Fruit fly (Drosophila melanogaster): Measurements from ENCODE around the gene cv.

The cv gene

dm6 chrX:5671537-5672029 lies 18.2 kb upstream of the cv start, which contains the start of gene Rab18 (continued):
- TF ChIP-seq TFAM (GFP tag; optimal IDR thresholded peaks at IDR 0.05) (no peak), NfI (GFP tag; optimal IDR thresholded peaks at IDR 0.05) (peak; percentile 28), p53 (GFP tag; optimal IDR thresholded peaks at IDR 0.05) (no peak), CG17186 (GFP tag; optimal IDR thresholded peaks at IDR 0.05) (no peak), crp (GFP tag; optimal IDR thresholded peaks at IDR 0.05) (no peak), BEAF-32 (GFP tag; optimal IDR thresholded peaks at IDR 0.05) (peak; percentile 68), unpg (GFP tag; optimal IDR thresholded peaks at IDR 0.05) (no peak), Pdp1 (GFP tag; optimal IDR thresholded peaks at IDR 0.05) (peak; percentile 30 to 64), CG15601 (tag; optimal IDR thresholded peaks at IDR 0.05) (no peak), Dek (tag; optimal IDR thresholded peaks at IDR 0.05) (no peak), disco-r (GFP tag; optimal IDR thresholded peaks at IDR 0.05) (no peak), CG8478 (optimal IDR thresholded peaks at IDR 0.05) (no peak), CG33213 (GFP tag; optimal IDR thresholded peaks at IDR 0.05) (peak; percentile 38), nom (GFP tag; optimal IDR thresholded peaks at IDR 0.05) (peak; percentile 79), Hey (tag; optimal IDR thresholded peaks at IDR 0.05) (no peak), Dad (GFP tag; optimal IDR thresholded peaks at IDR 0.05) (peak; percentile 13), stc (GFP tag; IDR thresholded peaks at IDR 0.05) (no peak), CG14860 (GFP tag; IDR thresholded peaks at IDR 0.05; ENCODE audit: partially characterized antibody) (0 out of 3 replicates have a peak, but pooled peaks have one; percentile 40), CG10979 (tag; optimal IDR thresholded peaks at IDR 0.05) (no peak), CG6175 (GFP tag; IDR thresholded peaks at IDR 0.05) (no peak), dan (GFP tag; IDR thresholded peaks at IDR 0.05) (no peak), CG6689 (GFP tag; IDR thresholded peaks at IDR 0.05) (no peak; the same call in 1 of the 2 replicates), CG2202 (tag; optimal IDR thresholded peaks at IDR 0.05) (no peak), gro (GFP tag; optimal IDR thresholded peaks at IDR 0.05) (no peak), CG18476 (GFP tag; optimal IDR thresholded peaks at IDR 0.05) (no peak), tup (GFP tag; optimal IDR thresholded peaks at IDR 0.05) (no peak), sug (tag; optimal IDR thresholded peaks at IDR 0.05) (peak; percentile 16), CG17361 (GFP tag; IDR thresholded peaks at IDR 0.05) (peak; percentile 9; the same call in 1 of the 3 replicates), ssp (GFP tag; IDR thresholded peaks at IDR 0.05) (peak; percentile 60), odd (GFP tag; optimal IDR thresholded peaks at IDR 0.05) (no peak), CG13287 (GFP tag; IDR thresholded peaks at IDR 0.05; ENCODE audit: partially characterized antibody) (peak; percentile 41), CG10431 (GFP tag; optimal IDR thresholded peaks at IDR 0.05) (no peak), Deaf1 (tag; optimal IDR thresholded peaks at IDR 0.05) (no peak), Vsx1 (GFP tag; optimal IDR thresholded peaks at IDR 0.05) (no peak), wor (GFP tag; IDR thresholded peaks at IDR 0.05) (no peak), CG9215 (GFP tag; IDR thresholded peaks at IDR 0.05) (peak; percentile 47; the same call in 1 of the 2 replicates), CG11723 (GFP tag; optimal IDR thresholded peaks at IDR 0.05) (no peak), Asciz (GFP tag; optimal IDR thresholded peaks at IDR 0.05) (no peak), cwo (GFP tag; optimal IDR thresholded peaks at IDR 0.05) (no peak), CG4404 (GFP tag; IDR thresholded peaks at IDR 0.05) (peak; percentile 20; the same call in 1 of the 2 replicates), Nf-YB (GFP tag; optimal IDR thresholded peaks at IDR 0.05) (no peak), oc (tag; optimal IDR thresholded peaks at IDR 0.05) (no peak), bab2 (GFP tag; optimal IDR thresholded peaks at IDR 0.05) (no peak), MBD-R2 (GFP tag; IDR thresholded peaks at IDR 0.05) (peak; percentile 83), Ets65A (GFP tag) (peak; percentile 94), CG10147 (GFP tag; optimal IDR thresholded peaks at IDR 0.05) (no peak), pros (GFP tag; optimal IDR thresholded peaks at IDR 0.05) (no peak), D19A (tag; optimal IDR thresholded peaks at IDR 0.05) (no peak), danr (GFP tag; IDR thresholded peaks at IDR 0.05) (no peak), CG15514 (GFP tag; optimal IDR thresholded peaks at IDR 0.05) (peak; percentile 97)
